Fruit fly (Drosophila melanogaster): Measurements from ENCODE around the gene Cbp80.

The Cbp80 gene

dm6 chrX:4691226-4691625 is 41.4 kb downstream of the Cbp80 start:
- TF ChIP-seq Dll (optimal IDR thresholded peaks at IDR 0.05) (no peak), usp (GFP tag; optimal IDR thresholded peaks at IDR 0.05) (no peak), EcR (GFP tag; optimal IDR thresholded peaks at IDR 0.05) (no peak), psq (optimal IDR thresholded peaks at IDR 0.05) (no peak), CG8478 (optimal IDR thresholded peaks at IDR 0.05) (no peak), pan (optimal IDR thresholded peaks at IDR 0.05) (no peak)

- TF ChIP-seq usp (GFP tag; optimal IDR thresholded peaks at IDR 0.05) (no peak), CG8478 (optimal IDR thresholded peaks at IDR 0.05) (no peak), pan (optimal IDR thresholded peaks at IDR 0.05) (no peak), psq (optimal IDR thresholded peaks at IDR 0.05) (no peak), Dll (optimal IDR thresholded peaks at IDR 0.05) (no peak), EcR (GFP tag; optimal IDR thresholded peaks at IDR 0.05) (no peak)
Observed at dm6 chrX:4692963-4693362, 43.1 kb downstream of the Cbp80 start.

dm6 chrX:4694104-4694503 is 44.3 kb downstream of the Cbp80 start:
- no peak for TF ChIP-seq psq (optimal IDR thresholded peaks at IDR 0.05)

- TF ChIP-seq usp (GFP tag; optimal IDR thresholded peaks at IDR 0.05) (no peak), EcR (GFP tag; optimal IDR thresholded peaks at IDR 0.05) (no peak), pan (optimal IDR thresholded peaks at IDR 0.05) (no peak), Dll (optimal IDR thresholded peaks at IDR 0.05) (no peak), CG8478 (optimal IDR thresholded peaks at IDR 0.05) (no peak), psq (optimal IDR thresholded peaks at IDR 0.05) (no peak)
Observed at dm6 chrX:4699370-4699769, 49.6 kb downstream of the Cbp80 start.

- TF ChIP-seq pan (optimal IDR thresholded peaks at IDR 0.05) = no peak
- TF ChIP-seq EcR (GFP tag; optimal IDR thresholded peaks at IDR 0.05) = no peak
Observed at dm6 chrX:4699775-4700174, 50.0 kb downstream of the Cbp80 start.

- TF ChIP-seq Dll (optimal IDR thresholded peaks at IDR 0.05) (no peak), usp (GFP tag; optimal IDR thresholded peaks at IDR 0.05) (no peak), psq (optimal IDR thresholded peaks at IDR 0.05) (no peak), EcR (GFP tag; optimal IDR thresholded peaks at IDR 0.05) (no peak), CG8478 (optimal IDR thresholded peaks at IDR 0.05) (no peak), pan (optimal IDR thresholded peaks at IDR 0.05) (no peak)
Observed at dm6 chrX:4702118-4702517, 52.3 kb downstream of the Cbp80 start, which contains the start of gene Pdha. Pdha (plus strand) TSS chrX:4702284.

dm6 chrX:4702804-4703414 is 53.1 kb downstream of the Cbp80 start:
- no peak for TF ChIP-seq EcR (GFP tag; optimal IDR thresholded peaks at IDR 0.05)
- no peak for TF ChIP-seq Dll (optimal IDR thresholded peaks at IDR 0.05)
- no peak for TF ChIP-seq usp (GFP tag; optimal IDR thresholded peaks at IDR 0.05)

dm6 chrX:4705009-4705408 is 55.2 kb downstream of the Cbp80 start, which contains the start of gene CG7024:
CG7024 (plus strand) TSS chrX:4705309.
- TF ChIP-seq psq (optimal IDR thresholded peaks at IDR 0.05) (no peak), Dll (optimal IDR thresholded peaks at IDR 0.05) (no peak), pan (optimal IDR thresholded peaks at IDR 0.05) (no peak), CG8478 (optimal IDR thresholded peaks at IDR 0.05) (no peak), usp (GFP tag; optimal IDR thresholded peaks at IDR 0.05) (no peak), EcR (GFP tag; optimal IDR thresholded peaks at IDR 0.05) (no peak)

dm6 chrX:4707237-4708066 is 57.6 kb downstream of the Cbp80 start, which contains the start of gene Proc-R:
Proc-R (plus strand) TSS chrX:4707916.
- TF ChIP-seq psq (optimal IDR thresholded peaks at IDR 0.05) (no peak), pan (optimal IDR thresholded peaks at IDR 0.05) (no peak), EcR (GFP tag; optimal IDR thresholded peaks at IDR 0.05) (no peak), usp (GFP tag; optimal IDR thresholded peaks at IDR 0.05) (no peak), Dll (optimal IDR thresholded peaks at IDR 0.05) (no peak), CG8478 (optimal IDR thresholded peaks at IDR 0.05) (no peak)

Measured in whole organism.